Worm (Caenorhabditis elegans) whole organism, midembryonic: ENCODE results near the gene F56F11.1.
A peak's percentile ranks its signal among the peaks of the same experiment; 100 is the strongest.

Source experiments
- cog-1 ChIP-seq: sonication (generic microtip); optimal IDR thresholded peaks from 2 replicates; lab custom pipeline; 2016; ENCODE audit warnings: missing genetic modification characterization, missing compliant biosample characterization
- flt-1 ChIP-seq: fragments of 200-800 bp; sonication (Bioruptor generic); IDR thresholded peaks from 2 replicates; pipeline ENCODE4 v1.3.6; 2022; ENCODE audit warnings: missing genetic modification characterization, missing compliant biosample characterization
- klf-2 ChIP-seq: fragments of 200-800 bp; sonication (Bioruptor generic); conservative IDR thresholded peaks from 2 replicates; pipeline ENCODE4 v1.3.6; 2022; ENCODE audit warnings: missing genetic modification reagents, missing genetic modification characterization, missing compliant biosample characterization
- med-1 ChIP-seq: sonication (generic microtip); optimal IDR thresholded peaks from 2 replicates; lab custom pipeline; 2017; ENCODE audit warnings: missing genetic modification characterization, mild to moderate bottlenecking, missing compliant biosample characterization, antibody characterized with exemption, missing genetic modification reagents; ENCODE audit not compliant: insufficient read depth
- ref-1 ChIP-seq: fragments of 200-800 bp; sonication (Bioruptor generic); conservative IDR thresholded peaks from 2 replicates; pipeline ENCODE4 v1.3.6; 2022; ENCODE audit warnings: missing genetic modification reagents, missing genetic modification characterization, missing compliant biosample characterization
- tab-1 ChIP-seq: fragments of 200-800 bp; sonication (Bioruptor generic); IDR thresholded peaks from 2 replicates; pipeline ENCODE4 v1.3.6; 2022; ENCODE audit warnings: missing genetic modification characterization, missing compliant biosample characterization
- ztf-23 ChIP-seq: fragments of 200-800 bp; sonication (Bioruptor generic); IDR thresholded peaks from 2 replicates; pipeline ENCODE4 v1.3.6; 2022; ENCODE audit warnings: missing genetic modification reagents, missing genetic modification characterization, missing compliant biosample characterization
- ztf-29 ChIP-seq: fragments of 200-800 bp; sonication (Bioruptor generic); IDR thresholded peaks from 2 replicates; pipeline ENCODE4 v1.3.6; 2022; ENCODE audit warnings: missing genetic modification reagents, missing genetic modification characterization, missing compliant biosample characterization

F56F11.1 gene

DNA sequence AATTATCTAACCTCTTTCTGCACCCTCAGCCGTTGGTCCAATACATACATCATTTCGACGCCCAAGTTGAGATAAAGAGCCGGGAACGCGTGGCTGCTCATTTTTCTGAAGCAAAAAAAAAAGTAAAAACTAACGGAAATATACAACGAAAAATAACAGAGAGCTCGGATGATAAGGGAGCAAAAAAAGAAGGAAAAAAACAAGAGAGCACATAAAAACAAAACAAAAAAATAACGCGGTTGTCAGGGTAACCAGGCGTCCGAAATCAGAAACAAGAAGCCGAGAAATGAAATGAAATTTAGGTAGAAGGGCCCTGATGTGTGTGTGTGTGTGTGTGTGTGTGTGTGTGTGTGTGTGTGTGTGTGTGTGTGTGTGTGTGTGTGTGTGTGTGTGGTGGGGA is 33.1 kb downstream of the F56F11.1 start, which contains the start of gene R10F2.5:
TSS of gene R10F2.5 (minus strand) at position 101 of the 400 bp plus-strand sequence.
- TF ChIP-seq med-1 (GFP tag; lab: Kevin White, UChicago), result no peak

DNA sequence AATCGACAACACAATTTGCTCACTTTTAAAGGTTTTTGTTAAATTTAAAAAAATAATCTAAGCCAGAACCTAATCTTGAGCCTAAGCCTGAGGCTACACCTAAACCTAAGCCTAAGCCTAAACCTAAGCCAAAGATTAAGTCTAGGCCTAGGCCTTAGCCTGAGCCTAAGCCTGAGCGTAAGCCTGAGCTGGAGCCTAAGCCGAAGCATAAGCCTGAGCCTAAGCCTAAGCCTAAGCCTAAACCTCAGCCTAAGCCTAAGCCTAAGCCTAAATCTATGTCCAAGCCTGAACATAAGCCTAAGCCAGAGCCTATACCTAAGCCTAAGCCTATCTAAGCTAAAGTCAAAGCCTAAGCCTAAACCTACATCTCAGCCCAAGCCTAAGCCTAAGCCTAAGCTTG is 46.2 kb downstream of the F56F11.1 start:
- TF ChIP-seq ztf-23 (GFP tag; lab: Robert Waterston, UW) (no peak), flt-1 (GFP tag; lab: Robert Waterston, UW) (0 out of 2 replicates have a peak, but pooled peaks have one; percentile 10)

DNA sequence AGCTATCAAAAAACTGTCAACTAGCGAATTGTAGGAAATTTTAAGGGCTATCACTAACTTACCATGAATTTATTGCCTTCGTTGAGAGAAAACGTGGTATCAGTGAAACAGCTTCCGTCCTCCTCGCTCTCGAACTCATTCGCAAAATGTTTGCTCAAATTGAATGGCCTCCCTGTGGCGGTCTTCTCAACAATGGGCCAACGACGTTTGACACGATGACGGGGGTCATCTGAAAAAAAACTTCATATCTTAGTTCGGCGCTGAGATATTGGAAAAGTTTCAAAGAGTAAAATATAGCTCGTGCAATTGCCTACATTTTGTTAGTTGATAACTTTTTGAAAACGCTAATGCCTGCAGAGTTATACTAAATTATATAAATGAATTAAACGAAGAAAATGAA is 50.0 kb downstream of the F56F11.1 start:
- TF ChIP-seq ref-1 (GFP tag; lab: Robert Waterston, UW) (no peak), cog-1 (tag; lab: Kevin White, UChicago) (no peak), ztf-29 (GFP tag; lab: Robert Waterston, UW) (no peak), tab-1 (GFP tag; lab: Robert Waterston, UW) (no peak), klf-2 (GFP tag; lab: Robert Waterston, UW) (no peak)
